Fruit fly (Drosophila melanogaster): ENCODE data around the gene Cpr67B.

Gene Cpr67B

dm6 chr3L:9420054-9420818 lies 15.6 kb downstream of the Cpr67B start (continued):
- peak; percentile 15 for TF ChIP-seq CG9817 (tag; optimal IDR thresholded peaks at IDR 0.05)
- TF ChIP-seq CTCF (GFP tag; optimal IDR thresholded peaks at IDR 0.05), result peak; percentile 9
- TF ChIP-seq Lim3 (GFP tag; IDR thresholded peaks at IDR 0.05), result 0 out of 2 replicates have a peak, but pooled peaks have one; percentile 19
- TF ChIP-seq bcd (GFP tag; optimal IDR thresholded peaks at IDR 0.05), result peak; percentile 35
- TF ChIP-seq Nf-YC (tag; optimal IDR thresholded peaks at IDR 0.05), result no peak
- peak; percentile 41; the same call in 1 of the 2 replicates for TF ChIP-seq lmd (GFP tag; IDR thresholded peaks at IDR 0.05)
- TF ChIP-seq grau (tag; optimal IDR thresholded peaks at IDR 0.05), result peak; percentile 50
- peak; percentile 49 for TF ChIP-seq Blimp-1 (GFP tag; optimal IDR thresholded peaks at IDR 0.05)
- TF ChIP-seq ERR (GFP tag; optimal IDR thresholded peaks at IDR 0.05), result no peak
- TF ChIP-seq CG12744 (GFP tag; optimal IDR thresholded peaks at IDR 0.05), result peak; percentile 4
- TF ChIP-seq CG16815 (GFP tag; optimal IDR thresholded peaks at IDR 0.05), result no peak
- TF ChIP-seq emc (GFP tag; optimal IDR thresholded peaks at IDR 0.05), result no peak
- TF ChIP-seq CG3065 (GFP tag; optimal IDR thresholded peaks at IDR 0.05), result no peak
- TF ChIP-seq insv (GFP tag; optimal IDR thresholded peaks at IDR 0.05), result no peak
- TF ChIP-seq C15 (GFP tag; IDR thresholded peaks at IDR 0.05), result no peak
- no peak for TF ChIP-seq TFAM (GFP tag; optimal IDR thresholded peaks at IDR 0.05)
- TF ChIP-seq Six4 (GFP tag; optimal IDR thresholded peaks at IDR 0.05), result no peak
- peak; percentile 90 for TF ChIP-seq sug (tag; optimal IDR thresholded peaks at IDR 0.05)
- no peak for TF ChIP-seq mam (GFP tag; optimal IDR thresholded peaks at IDR 0.05)
- TF ChIP-seq CG8388 (GFP tag; optimal IDR thresholded peaks at IDR 0.05), result peak; percentile 56
- TF ChIP-seq Antp (GFP tag; optimal IDR thresholded peaks at IDR 0.05), result no peak
- no peak for TF ChIP-seq CG15073 (GFP tag; optimal IDR thresholded peaks at IDR 0.05)
- no peak for TF ChIP-seq danr (GFP tag; IDR thresholded peaks at IDR 0.05)
- no peak for TF ChIP-seq CG8359 (GFP tag; optimal IDR thresholded peaks at IDR 0.05; ENCODE audit: borderline replicate concordance)
- no peak for TF ChIP-seq CG10274 (GFP tag; optimal IDR thresholded peaks at IDR 0.05)
- peak; percentile 25 for TF ChIP-seq CrebB (tag; optimal IDR thresholded peaks at IDR 0.05)
- TF ChIP-seq CG13296 (GFP tag; optimal IDR thresholded peaks at IDR 0.05), result peak; percentile 26
- no peak for TF ChIP-seq pzg (GFP tag; optimal IDR thresholded peaks at IDR 0.05)
- peak; percentile 44 for TF ChIP-seq tap (tag; optimal IDR thresholded peaks at IDR 0.05)
- peak; percentile 54 for TF ChIP-seq CG14441 (GFP tag; IDR thresholded peaks at IDR 0.05)
- TF ChIP-seq CG4282 (GFP tag; optimal IDR thresholded peaks at IDR 0.05), result no peak
- peak; percentile 69 for TF ChIP-seq CG17328 (GFP tag; IDR thresholded peaks at IDR 0.05)
- TF ChIP-seq Myb (GFP tag; optimal IDR thresholded peaks at IDR 0.05), result no peak
- TF ChIP-seq CG17385 (GFP tag; optimal IDR thresholded peaks at IDR 0.05), result peak; percentile 11
- peak; percentile 24 for TF ChIP-seq CG9437 (GFP tag; optimal IDR thresholded peaks at IDR 0.05)
- no peak for TF ChIP-seq gcm2 (GFP tag; optimal IDR thresholded peaks at IDR 0.05)
- no peak for TF ChIP-seq ewg (GFP tag; optimal IDR thresholded peaks at IDR 0.05)
- TF ChIP-seq CG34224 (GFP tag; IDR thresholded peaks at IDR 0.05; ENCODE audit: partially characterized antibody), result no peak
- TF ChIP-seq zf30C (GFP tag; optimal IDR thresholded peaks at IDR 0.05), result no peak
- no peak for TF ChIP-seq jigr1 (GFP tag; IDR thresholded peaks at IDR 0.05)
- no peak for TF ChIP-seq MTF-1 (GFP tag; optimal IDR thresholded peaks at IDR 0.05; ENCODE audit: borderline replicate concordance)

dm6 chr3L:9420819-9421130 lies 16.2 kb downstream of the Cpr67B start:
- TF ChIP-seq Meics (GFP tag; optimal IDR thresholded peaks at IDR 0.05) (no peak), CG18262 (tag; optimal IDR thresholded peaks at IDR 0.05) (no peak), ems (GFP tag; optimal IDR thresholded peaks at IDR 0.05) (no peak), Adf1 (GFP tag; IDR thresholded peaks at IDR 0.05) (no peak), Pdp1 (GFP tag; optimal IDR thresholded peaks at IDR 0.05) (peak in 1 of 2 experiments; percentile 52), CG7745 (tag; optimal IDR thresholded peaks at IDR 0.05) (no peak), dimm (GFP tag; IDR thresholded peaks at IDR 0.05) (no peak), grau (tag; optimal IDR thresholded peaks at IDR 0.05) (peak; percentile 39), Hsf (GFP tag; optimal IDR thresholded peaks at IDR 0.05) (no peak), CG17912 (GFP tag; optimal IDR thresholded peaks at IDR 0.05) (no peak)
